Worm (Caenorhabditis elegans) whole organism, L4/young adult: Measurements from ENCODE around the gene pqn-53.

ENCODE experiments used
- W03F9.2 ChIP-seq: fragments of 150-350 bp; optimal IDR thresholded peaks from 2 replicates; lab custom pipeline; 2014; ENCODE audit warnings: missing biosample characterization, missing genetic modification characterization
- dao-5 ChIP-seq: sonication (generic microtip); optimal IDR thresholded peaks from 2 replicates; lab custom pipeline; 2016; ENCODE audit warnings: missing genotype, missing genetic modification characterization, moderate library complexity, missing compliant biosample characterization
- him-1 ChIP-seq: sonication (generic microtip); optimal IDR thresholded peaks from 2 replicates; lab custom pipeline; 2016; ENCODE audit warnings: missing genotype, missing genetic modification reagents, missing genetic modification characterization, missing compliant biosample characterization

DNA sequence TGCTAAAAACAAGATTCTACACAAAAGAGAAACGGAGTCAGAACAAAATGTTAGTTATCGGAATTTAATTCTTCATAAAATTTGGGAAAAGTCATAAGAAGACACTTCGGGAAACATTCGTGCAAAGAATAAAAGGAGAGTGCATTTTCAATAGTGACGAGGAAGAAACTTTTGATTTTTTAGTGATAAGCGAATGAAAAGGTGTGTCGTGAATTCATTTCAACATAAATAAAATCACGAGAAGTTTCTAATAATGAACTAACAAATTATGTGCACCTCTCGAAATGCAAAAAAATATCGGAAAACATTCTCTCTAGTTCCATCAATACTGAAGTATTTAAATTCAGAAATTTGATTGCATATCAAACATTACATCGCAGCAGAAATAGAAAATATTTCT, 10.8 kb upstream of the pqn-53 start:
- no peak for TF ChIP-seq dao-5 (tag; lab: Kevin White, UChicago)
- TF ChIP-seq him-1 (tag; lab: Kevin White, UChicago), result no peak
- no peak for TF ChIP-seq W03F9.2
